Worm (Caenorhabditis elegans): ENCODE measurements around the gene K02E10.6.

Gene K02E10.6

ce11 chrX:2522658-2523057 is 40.1 kb upstream of the K02E10.6 start:
- TF ChIP-seq snu-23 (GFP tag; optimal IDR thresholded peaks at IDR 0.05) (no peak), unc-130 (tag; optimal IDR thresholded peaks at IDR 0.05) (no peak), nhr-85 (tag) (no peak), pqm-1 (tag; optimal IDR thresholded peaks at IDR 0.05) (no peak), fkh-10 (GFP tag; optimal IDR thresholded peaks at IDR 0.05) (peak; percentile 52), F16B12.6 (tag; optimal IDR thresholded peaks at IDR 0.05) (no peak), nhr-11 (tag; optimal IDR thresholded peaks at IDR 0.05) (no peak), lin-14 (GFP tag; optimal IDR thresholded peaks at IDR 0.05) (peak; percentile 19), swsn-7 (tag; optimal IDR thresholded peaks at IDR 0.05) (no peak)

DNA sequence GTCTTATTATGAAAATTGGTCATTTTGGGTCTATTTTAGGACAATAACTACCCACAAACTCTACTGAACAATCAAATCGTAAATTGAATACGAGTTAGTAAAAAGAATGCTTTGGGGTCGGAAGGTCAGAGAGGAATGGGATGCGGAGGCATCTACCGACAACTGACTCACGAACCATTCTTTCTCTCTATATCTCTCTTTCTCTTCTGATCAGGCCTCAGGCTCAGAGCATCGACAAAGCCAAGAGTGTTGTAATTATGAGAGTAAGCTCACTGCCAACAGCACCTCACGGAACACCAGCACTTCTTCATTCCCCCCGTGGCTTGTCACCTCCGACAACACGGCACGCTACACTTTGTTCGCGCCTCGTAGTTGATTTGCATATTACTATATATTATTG is 37.9 kb upstream of the K02E10.6 start:
- TF ChIP-seq fkh-10 (GFP tag; optimal IDR thresholded peaks at IDR 0.05) (no peak), rnt-1 (tag; optimal IDR thresholded peaks at IDR 0.05) (peak; percentile 23), snu-23 (GFP tag; optimal IDR thresholded peaks at IDR 0.05) (no peak), ceh-8 (GFP tag; optimal IDR thresholded peaks at IDR 0.05) (no peak), ceh-63 (GFP tag; optimal IDR thresholded peaks at IDR 0.05) (no peak), efl-1 (optimal IDR thresholded peaks at IDR 0.05) (no peak), efl-1 (GFP tag; optimal IDR thresholded peaks at IDR 0.05 in 1 of 2) (no peak)

ce11 chrX:2516949-2517696 is 34.6 kb upstream of the K02E10.6 start:
- TF ChIP-seq ztf-11 (tag; optimal IDR thresholded peaks at IDR 0.05) (no peak), fkh-4 (tag; optimal IDR thresholded peaks at IDR 0.05; ENCODE audit: borderline replicate concordance) (no peak), sup-37 (GFP tag; optimal IDR thresholded peaks at IDR 0.05) (no peak), ceh-8 (GFP tag; optimal IDR thresholded peaks at IDR 0.05) (peak; percentile 2), C34B4.2 (tag; optimal IDR thresholded peaks at IDR 0.05) (no peak)

ce11 chrX:2515224-2515623 is 32.7 kb upstream of the K02E10.6 start, which contains the start of gene syg-1:
Gene syg-1 (minus strand): TSS chrX:2515324.
- TF ChIP-seq ztf-4 (tag; optimal IDR thresholded peaks at IDR 0.05): no peak
- no peak for TF ChIP-seq pqm-1 (tag; optimal IDR thresholded peaks at IDR 0.05)
- TF ChIP-seq ceh-63 (GFP tag; optimal IDR thresholded peaks at IDR 0.05): no peak
- no peak for TF ChIP-seq nhr-11 (tag; optimal IDR thresholded peaks at IDR 0.05)
- TF ChIP-seq sptf-1 (tag; optimal IDR thresholded peaks at IDR 0.05): no peak

ce11 chrX:2513667-2514198 is 31.2 kb upstream of the K02E10.6 start:
- TF ChIP-seq efl-1 (optimal IDR thresholded peaks at IDR 0.05) (no peak), efl-1 (GFP tag; optimal IDR thresholded peaks at IDR 0.05 in 1 of 2) (peak in 1 of 2 experiments; percentile 91), egl-27 (tag; optimal IDR thresholded peaks at IDR 0.05) (no peak), aha-1 (tag; optimal IDR thresholded peaks at IDR 0.05) (no peak), unc-30 (tag; optimal IDR thresholded peaks at IDR 0.05) (no peak), nhr-20 (tag; optimal IDR thresholded peaks at IDR 0.05) (no peak)

DNA sequence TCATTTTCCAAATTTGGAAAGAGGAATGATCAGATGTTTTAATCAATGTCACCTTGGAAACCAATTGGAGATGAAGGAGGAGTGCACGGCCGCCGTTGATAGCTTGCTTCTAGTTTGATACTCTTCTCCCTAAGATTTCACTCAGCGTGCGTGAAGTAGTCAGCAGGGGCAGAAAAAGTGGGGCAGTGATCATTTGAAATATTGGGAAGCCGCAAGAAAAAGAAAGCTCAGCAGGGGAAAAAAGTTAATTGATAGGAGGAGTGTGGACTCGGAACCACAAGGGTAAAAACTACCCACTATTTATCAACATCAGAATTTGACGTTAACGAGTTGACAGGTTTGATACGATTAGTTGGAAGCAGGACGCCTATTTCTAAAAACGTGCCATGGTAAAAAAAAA is 25.9 kb upstream of the K02E10.6 start, which contains the start of gene K02E10.7:
Gene K02E10.7, minus strand, starts transcription at position 101 of the 400 bp plus-strand sequence.
- TF ChIP-seq lin-35 (GFP tag; optimal IDR thresholded peaks at IDR 0.05): no peak
- no peak for TF ChIP-seq zag-1 (tag; optimal IDR thresholded peaks at IDR 0.05)
- no peak for TF ChIP-seq nhr-84 (tag; optimal IDR thresholded peaks at IDR 0.05)
- TF ChIP-seq rnt-1 (tag; optimal IDR thresholded peaks at IDR 0.05): no peak
- no peak for TF ChIP-seq ceh-82 (tag; optimal IDR thresholded peaks at IDR 0.05)
- TF ChIP-seq fkh-10 (GFP tag; optimal IDR thresholded peaks at IDR 0.05): no peak
- TF ChIP-seq nhr-85 (tag): no peak
- TF ChIP-seq aha-1 (tag; optimal IDR thresholded peaks at IDR 0.05): no peak
- no peak for TF ChIP-seq nhr-20 (tag; optimal IDR thresholded peaks at IDR 0.05)
- no peak for TF ChIP-seq hlh-17 (GFP tag; optimal IDR thresholded peaks at IDR 0.05; ENCODE audit: borderline replicate concordance)
- no peak for TF ChIP-seq ceh-88 (GFP tag; IDR thresholded peaks at IDR 0.05)
- no peak for TF ChIP-seq nhr-28 (tag; optimal IDR thresholded peaks at IDR 0.05)
- TF ChIP-seq sup-37 (GFP tag; optimal IDR thresholded peaks at IDR 0.05): no peak
- no peak for TF ChIP-seq lsy-2 (tag; optimal IDR thresholded peaks at IDR 0.05)
- no peak for TF ChIP-seq ceh-63 (GFP tag; optimal IDR thresholded peaks at IDR 0.05)
- TF ChIP-seq unc-130 (tag; optimal IDR thresholded peaks at IDR 0.05): no peak
- TF ChIP-seq nhr-90 (tag; optimal IDR thresholded peaks at IDR 0.05; ENCODE audit: poor library complexity): no peak
- no peak for TF ChIP-seq nhr-237 (tag; optimal IDR thresholded peaks at IDR 0.05)

All from whole organism, L1 larva.